Worm (Caenorhabditis elegans) whole organism, early embryonic: ENCODE results near the gene blos-1.

Experiments used
- B0310.2 ChIP-seq: sonication (generic microtip); optimal IDR thresholded peaks from 2 replicates; lab custom pipeline; 2016; ENCODE audit warnings: mild to moderate bottlenecking, missing genetic modification characterization, missing compliant biosample characterization
- aly-1 ChIP-seq: sonication (generic microtip); optimal IDR thresholded peaks from 2 replicates; lab custom pipeline; 2016; ENCODE audit warnings: missing genetic modification characterization, missing compliant biosample characterization
- ceh-13 ChIP-seq: fragments of 200-800 bp; sonication (Bioruptor generic); optimal IDR thresholded peaks from 2 replicates; lab custom pipeline; 2018; ENCODE audit warnings: mild to moderate bottlenecking, missing genetic modification characterization, missing compliant biosample characterization
- hmbx-1 ChIP-seq: sonication (generic microtip); optimal IDR thresholded peaks from 2 replicates; lab custom pipeline; 2016; ENCODE audit warnings: mild to moderate bottlenecking, missing genetic modification characterization, missing compliant biosample characterization
- hmg-4 ChIP-seq: fragments of 200-800 bp; sonication (Bioruptor generic); optimal IDR thresholded peaks from 2 replicates; lab custom pipeline; 2018; ENCODE audit warnings: mild to moderate bottlenecking, missing genetic modification characterization, missing compliant biosample characterization
- pes-1 ChIP-seq: fragments of 200-800 bp; sonication (Bioruptor generic); IDR thresholded peaks from 2 replicates; pipeline ENCODE4 v1.3.6; 2022; ENCODE audit warnings: missing genetic modification reagents, missing genetic modification characterization, missing compliant biosample characterization
- scrt-1 ChIP-seq: fragments of 200-800 bp; sonication (Bioruptor generic); IDR thresholded peaks from 2 replicates; pipeline ENCODE4 v1.3.6; 2022; ENCODE audit warnings: missing genetic modification characterization, missing compliant biosample characterization
- sea-1 ChIP-seq: fragments of 200-800 bp; sonication (Bioruptor generic); conservative IDR thresholded peaks from 2 replicates; pipeline ENCODE4 v1.3.6; 2022; ENCODE audit warnings: missing genetic modification characterization, missing compliant biosample characterization
- tbx-11 ChIP-seq: fragments of 200-800 bp; sonication (Bioruptor generic); IDR thresholded peaks from 2 replicates; pipeline ENCODE4 v1.3.6; 2022; ENCODE audit warnings: missing genetic modification characterization, missing compliant biosample characterization

DNA sequence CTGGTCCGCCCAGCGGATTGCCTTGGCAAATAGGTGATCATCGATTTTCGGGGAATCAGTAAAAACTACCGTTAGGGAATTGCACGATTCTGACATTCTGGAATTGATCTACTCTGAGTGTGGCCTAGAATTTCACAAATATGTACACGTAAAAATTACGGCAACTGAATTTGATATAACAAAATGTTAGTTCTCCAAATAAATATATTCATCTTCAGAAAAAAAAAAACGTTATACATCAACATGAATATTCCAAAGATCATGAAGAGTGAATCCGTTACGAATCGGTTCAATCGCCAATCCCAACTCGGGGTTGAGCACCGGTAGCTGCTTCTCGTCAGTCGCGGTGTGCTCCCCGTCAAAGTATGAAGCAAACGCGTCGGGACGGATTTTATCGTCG is 46.9 kb upstream of the blos-1 start, which contains the start of gene rip-1:
- TF ChIP-seq B0310.2 (tag; lab: Kevin White, UChicago), result no peak
- TF ChIP-seq sea-1 (GFP tag; lab: Robert Waterston, UW), result no peak
- TF ChIP-seq pes-1 (GFP tag; lab: Robert Waterston, UW), result no peak
- TF ChIP-seq ceh-13 (GFP tag; lab: Kevin White, UChicago), result no peak
- TF ChIP-seq tbx-11, result no peak
- no peak for TF ChIP-seq hmbx-1 (tag; lab: Kevin White, UChicago)
- no peak for TF ChIP-seq hmg-4
- no peak for TF ChIP-seq scrt-1 (GFP tag; lab: Robert Waterston, UW)
- TF ChIP-seq aly-1, result no peak
